Worm (Caenorhabditis elegans) whole organism, mixed stage, embryonic: Measurements from ENCODE around the gene srg-57.

Experiments
- ceh-43 ChIP-seq: fragments of 200-800 bp; sonication (Bioruptor generic); optimal IDR thresholded peaks from 2 replicates; lab custom pipeline; 2018; ENCODE audit warnings: mild to moderate bottlenecking, missing genetic modification characterization, moderate library complexity, missing compliant biosample characterization
- nhr-12 ChIP-seq: fragments of 150-350 bp; optimal IDR thresholded peaks from 2 replicates; lab custom pipeline; 2014; ENCODE audit warnings: missing biosample characterization, missing genetic modification characterization
- nhr-237 ChIP-seq: fragments of 150-350 bp; optimal IDR thresholded peaks from 2 replicates; lab custom pipeline; 2014; ENCODE audit warnings: missing biosample characterization, missing genetic modification characterization
- pha-4 ChIP-seq: fragments of 150-350 bp; optimal IDR thresholded peaks from 2 replicates; lab custom pipeline; 2018; ENCODE audit warnings: missing biosample characterization, missing genetic modification reagents, missing genetic modification characterization
- unc-62 ChIP-seq: fragments of 150-350 bp; optimal IDR thresholded peaks from 2 replicates; lab custom pipeline; 2014; ENCODE audit warnings: missing biosample characterization, missing genetic modification reagents, missing genetic modification characterization

DNA sequence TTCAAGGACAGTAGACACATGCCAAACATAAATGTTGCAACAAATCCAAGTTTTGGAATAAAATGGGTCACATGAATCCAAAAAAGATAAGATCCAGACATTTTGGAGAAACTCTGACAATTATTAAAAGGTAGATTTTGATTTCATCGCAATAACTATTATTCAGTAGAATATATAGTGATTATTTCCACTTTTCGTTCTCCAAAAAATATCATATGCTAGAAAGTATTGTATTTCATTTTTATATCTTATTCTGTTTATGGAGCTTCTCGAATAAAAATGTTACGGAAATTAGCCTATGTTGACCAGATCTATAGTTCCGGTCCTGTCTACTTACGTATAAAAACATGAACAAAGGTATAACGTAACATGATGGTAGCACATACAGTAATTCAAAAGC, 7.2 kb downstream of the srg-57 start, which contains the start of gene str-13:
- TF ChIP-seq nhr-237 (tag; lab: Kevin White, UChicago) (no peak), nhr-12 (no peak), unc-62 (GFP tag; lab: Kevin White, UChicago) (no peak), ceh-43 (GFP tag; lab: Kevin White, UChicago) (no peak), pha-4 (tag; lab: Kevin White, UChicago) (no peak)
